Worm (Caenorhabditis elegans) whole organism, early embryonic: ENCODE data around the gene clx-1.

ENCODE experiments used
- B0310.2 ChIP-seq: sonication (generic microtip); optimal IDR thresholded peaks from 2 replicates; lab custom pipeline; 2016; ENCODE audit warnings: mild to moderate bottlenecking, missing genetic modification characterization, missing compliant biosample characterization
- F13C5.2 ChIP-seq: sonication (generic microtip); optimal IDR thresholded peaks from 2 replicates; lab custom pipeline; 2017; ENCODE audit warnings: mild to moderate bottlenecking, missing genetic modification characterization, inconsistent platforms, missing compliant biosample characterization
- aly-1 ChIP-seq: sonication (generic microtip); optimal IDR thresholded peaks from 2 replicates; lab custom pipeline; 2016; ENCODE audit warnings: missing genetic modification characterization, missing compliant biosample characterization
- ama-1 ChIP-seq: fragments of 150-350 bp; optimal IDR thresholded peaks from 2 replicates; lab custom pipeline; 2014
- ceh-13 ChIP-seq: fragments of 200-800 bp; sonication (Bioruptor generic); optimal IDR thresholded peaks from 2 replicates; lab custom pipeline; 2018; ENCODE audit warnings: mild to moderate bottlenecking, missing genetic modification characterization, missing compliant biosample characterization
- ceh-36 ChIP-seq: sonication (generic microtip); optimal IDR thresholded peaks from 2 replicates; lab custom pipeline; 2016; ENCODE audit warnings: missing genetic modification characterization, inconsistent platforms, missing compliant biosample characterization
- ets-7 ChIP-seq: sonication (generic microtip); optimal IDR thresholded peaks from 2 replicates; lab custom pipeline; 2016; ENCODE audit warnings: missing genotype, missing genetic modification characterization, missing compliant biosample characterization
- flt-1 ChIP-seq: fragments of 200-800 bp; sonication (Bioruptor generic); IDR thresholded peaks from 2 replicates; pipeline ENCODE4 v1.3.6; 2022; ENCODE audit warnings: missing genetic modification characterization, missing compliant biosample characterization
- hmbx-1 ChIP-seq: sonication (generic microtip); optimal IDR thresholded peaks from 2 replicates; lab custom pipeline; 2016; ENCODE audit warnings: mild to moderate bottlenecking, missing genetic modification characterization, missing compliant biosample characterization
- hmg-4 ChIP-seq: fragments of 200-800 bp; sonication (Bioruptor generic); optimal IDR thresholded peaks from 2 replicates; lab custom pipeline; 2018; ENCODE audit warnings: mild to moderate bottlenecking, missing genetic modification characterization, missing compliant biosample characterization
- hnd-1 ChIP-seq: sonication (generic microtip); optimal IDR thresholded peaks from 2 replicates; lab custom pipeline; 2016; ENCODE audit warnings: missing genetic modification characterization, missing compliant biosample characterization
- pes-1 ChIP-seq: fragments of 200-800 bp; sonication (Bioruptor generic); IDR thresholded peaks from 2 replicates; pipeline ENCODE4 v1.3.6; 2022; ENCODE audit warnings: missing genetic modification reagents, missing genetic modification characterization, missing compliant biosample characterization
- scrt-1 ChIP-seq: fragments of 200-800 bp; sonication (Bioruptor generic); IDR thresholded peaks from 2 replicates; pipeline ENCODE4 v1.3.6; 2022; ENCODE audit warnings: missing genetic modification characterization, missing compliant biosample characterization
- sea-1 ChIP-seq: fragments of 200-800 bp; sonication (Bioruptor generic); conservative IDR thresholded peaks from 2 replicates; pipeline ENCODE4 v1.3.6; 2022; ENCODE audit warnings: missing genetic modification characterization, missing compliant biosample characterization
- tbx-11 ChIP-seq: fragments of 200-800 bp; sonication (Bioruptor generic); IDR thresholded peaks from 2 replicates; pipeline ENCODE4 v1.3.6; 2022; ENCODE audit warnings: missing genetic modification characterization, missing compliant biosample characterization
- tbx-37 ChIP-seq: fragments of 200-800 bp; sonication (Bioruptor generic); conservative IDR thresholded peaks from 2 replicates; pipeline ENCODE4 v1.3.6; 2022; ENCODE audit warnings: missing genetic modification reagents, missing genetic modification characterization, missing compliant biosample characterization
- tra-4 ChIP-seq: sonication (generic microtip); optimal IDR thresholded peaks from 2 replicates; lab custom pipeline; 2017; ENCODE audit warnings: missing genetic modification characterization, missing compliant biosample characterization

clx-1 gene

ce11 chrIV:7763748-7764147, 29.3 kb downstream of the clx-1 start, which contains the start of the genes C46A5.6 and C46A5.1:
Gene C46A5.6 (minus strand): TSS chrIV:7763848.
Gene C46A5.1 (plus strand): TSS chrIV:7763931.
- TF ChIP-seq hmg-4 (GFP tag; lab: Kevin White, UChicago): no peak
- TF ChIP-seq scrt-1 (GFP tag; lab: Robert Waterston, UW): no peak
- no peak for TF ChIP-seq ets-7 (tag; lab: Kevin White, UChicago)
- no peak for TF ChIP-seq ama-1
- no peak for TF ChIP-seq ceh-13
- TF ChIP-seq aly-1 (tag; lab: Kevin White, UChicago): no peak
- TF ChIP-seq hmbx-1 (tag; lab: Kevin White, UChicago): no peak
- no peak for TF ChIP-seq B0310.2 (tag; lab: Kevin White, UChicago)
- no peak for TF ChIP-seq sea-1 (GFP tag; lab: Robert Waterston, UW)
- no peak for TF ChIP-seq ceh-36 (tag; lab: Kevin White, UChicago)
- no peak for TF ChIP-seq tbx-11

- no peak for TF ChIP-seq tbx-37 (GFP tag; lab: Robert Waterston, UW)
- no peak for TF ChIP-seq sea-1 (GFP tag; lab: Robert Waterston, UW)
- TF ChIP-seq aly-1 (tag; lab: Kevin White, UChicago): no peak
- no peak for TF ChIP-seq hmg-4 (GFP tag; lab: Kevin White, UChicago)
- no peak for TF ChIP-seq pes-1
- no peak for TF ChIP-seq B0310.2 (tag; lab: Kevin White, UChicago)
- no peak for TF ChIP-seq hnd-1 (tag; lab: Kevin White, UChicago)
Measured at ce11 chrIV:7764319-7764718, 29.9 kb downstream of the clx-1 start.

DNA sequence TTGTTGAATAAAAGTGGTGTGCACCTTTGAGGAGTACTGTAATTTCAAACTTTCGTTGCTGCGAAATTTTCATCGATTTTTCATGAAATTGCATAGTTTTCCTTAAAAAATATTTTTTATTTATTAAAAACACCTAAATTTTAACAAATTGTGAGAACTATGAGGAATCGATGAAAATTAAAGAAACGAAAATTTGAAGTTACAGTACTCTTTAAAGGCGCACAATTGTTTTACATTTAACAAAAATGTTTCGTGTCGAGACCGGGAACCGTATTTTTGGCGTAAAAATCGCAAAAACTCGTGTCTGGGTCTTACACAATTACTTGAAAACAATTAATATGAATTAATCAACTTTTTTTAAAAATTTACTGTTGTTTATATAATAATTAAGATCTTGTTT, 35.7 kb downstream of the clx-1 start, which contains the start of gene rdl-1:
TSS of gene rdl-1 (minus strand) at position 101 of the 400 bp plus-strand sequence.
- TF ChIP-seq hmg-4 (GFP tag; lab: Kevin White, UChicago) (no peak), ceh-13 (no peak), scrt-1 (GFP tag; lab: Robert Waterston, UW) (no peak), ets-7 (tag; lab: Kevin White, UChicago) (no peak), flt-1 (no peak), tbx-11 (no peak), sea-1 (GFP tag; lab: Robert Waterston, UW) (no peak), B0310.2 (tag; lab: Kevin White, UChicago) (no peak)

- TF ChIP-seq ama-1 (no peak), aly-1 (tag; lab: Kevin White, UChicago) (no peak), tbx-37 (GFP tag; lab: Robert Waterston, UW) (no peak), scrt-1 (GFP tag; lab: Robert Waterston, UW) (no peak), F13C5.2 (tag; lab: Kevin White, UChicago) (no peak), ceh-36 (tag; lab: Kevin White, UChicago) (no peak), ceh-13 (no peak), sea-1 (GFP tag; lab: Robert Waterston, UW) (no peak), hmg-4 (GFP tag; lab: Kevin White, UChicago) (no peak), tra-4 (tag; lab: Kevin White, UChicago) (no peak), B0310.2 (tag; lab: Kevin White, UChicago) (no peak), flt-1 (no peak), tbx-11 (no peak), hmbx-1 (tag; lab: Kevin White, UChicago) (no peak), pes-1 (no peak), ets-7 (tag; lab: Kevin White, UChicago) (no peak), hnd-1 (tag; lab: Kevin White, UChicago) (no peak)
Measured at ce11 chrIV:7774206-7774605, 39.8 kb downstream of the clx-1 start, which contains the start of the genes hcf-1 and swd-2.2. Gene hcf-1 (minus strand): TSS chrIV:7774275. Gene swd-2.2 (plus strand): TSS chrIV:7774411.

DNA sequence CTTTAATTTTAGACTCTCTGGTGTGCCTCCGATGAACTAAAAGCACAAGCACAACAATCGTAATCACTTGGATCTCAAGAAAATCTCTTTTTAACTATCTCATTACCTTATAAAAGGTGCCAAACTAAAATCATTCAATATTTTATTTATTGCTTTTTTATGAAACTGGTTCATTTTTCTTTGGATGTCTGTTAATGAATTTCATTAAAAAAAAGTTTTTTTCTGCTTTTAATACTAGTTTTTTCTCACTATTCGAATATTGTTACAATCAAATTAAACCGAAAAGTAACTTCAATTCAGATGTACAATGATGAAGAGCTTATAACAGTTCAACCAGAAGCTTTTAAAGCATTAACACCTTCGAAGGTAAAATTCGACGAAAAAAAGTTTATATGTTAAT, 41.3 kb downstream of the clx-1 start, which contains the start of gene swd-2.1:
TSS of gene swd-2.1 (plus strand) at position 301 of the 400 bp plus-strand sequence.
- TF ChIP-seq tbx-11 (no peak), tra-4 (tag; lab: Kevin White, UChicago) (no peak), sea-1 (GFP tag; lab: Robert Waterston, UW) (no peak), ceh-36 (tag; lab: Kevin White, UChicago) (no peak), ama-1 (no peak), hmbx-1 (tag; lab: Kevin White, UChicago) (no peak)

- TF ChIP-seq scrt-1 (GFP tag; lab: Robert Waterston, UW) (no peak), ets-7 (tag; lab: Kevin White, UChicago) (no peak), F13C5.2 (tag; lab: Kevin White, UChicago) (no peak), ceh-13 (no peak), ceh-36 (tag; lab: Kevin White, UChicago) (no peak), pes-1 (no peak), tbx-37 (GFP tag; lab: Robert Waterston, UW) (no peak), tra-4 (tag; lab: Kevin White, UChicago) (no peak), tbx-11 (no peak), aly-1 (tag; lab: Kevin White, UChicago) (no peak), sea-1 (GFP tag; lab: Robert Waterston, UW) (no peak), hmbx-1 (tag; lab: Kevin White, UChicago) (no peak), B0310.2 (tag; lab: Kevin White, UChicago) (no peak), ama-1 (no peak), hmg-4 (GFP tag; lab: Kevin White, UChicago) (no peak)
Measured at ce11 chrIV:7778865-7779264, 44.4 kb downstream of the clx-1 start, which contains the start of gene rpap-3. Gene rpap-3 (minus strand): TSS chrIV:7778965.

DNA sequence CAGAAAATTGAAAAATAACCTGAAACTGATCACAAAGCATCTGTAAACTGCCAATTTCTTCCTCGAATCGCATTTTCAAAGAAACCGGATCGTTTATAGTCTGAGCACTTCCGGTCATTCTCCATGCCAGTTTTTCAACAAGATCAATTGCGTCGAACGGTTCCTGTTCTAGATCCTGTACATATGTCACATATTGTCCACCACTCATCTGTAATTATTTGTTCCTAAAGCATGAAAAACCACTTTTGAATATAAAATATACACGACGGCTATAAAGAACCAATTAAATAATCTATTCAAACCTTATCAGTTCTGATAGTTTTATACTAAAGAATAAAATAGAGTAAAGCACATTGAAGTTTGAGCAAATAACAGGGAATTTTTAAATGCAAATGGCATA, 47.8 kb downstream of the clx-1 start, which contains the start of gene sec-10:
TSS of gene sec-10 (minus strand) at position 208 of the 400 bp plus-strand sequence.
- TF ChIP-seq pes-1 (no peak), hmbx-1 (tag; lab: Kevin White, UChicago) (no peak), tbx-11 (no peak), tbx-37 (GFP tag; lab: Robert Waterston, UW) (no peak), ceh-36 (tag; lab: Kevin White, UChicago) (no peak), ama-1 (no peak), F13C5.2 (tag; lab: Kevin White, UChicago) (no peak), flt-1 (no peak), B0310.2 (tag; lab: Kevin White, UChicago) (no peak), scrt-1 (GFP tag; lab: Robert Waterston, UW) (no peak), aly-1 (tag; lab: Kevin White, UChicago) (no peak), sea-1 (GFP tag; lab: Robert Waterston, UW) (no peak), ceh-13 (no peak), hnd-1 (tag; lab: Kevin White, UChicago) (no peak), tra-4 (tag; lab: Kevin White, UChicago) (no peak), hmg-4 (GFP tag; lab: Kevin White, UChicago) (no peak), ets-7 (tag; lab: Kevin White, UChicago) (no peak)
